Worm (Caenorhabditis elegans): ENCODE results near the gene F48E8.3.

F48E8.3 gene

DNA sequence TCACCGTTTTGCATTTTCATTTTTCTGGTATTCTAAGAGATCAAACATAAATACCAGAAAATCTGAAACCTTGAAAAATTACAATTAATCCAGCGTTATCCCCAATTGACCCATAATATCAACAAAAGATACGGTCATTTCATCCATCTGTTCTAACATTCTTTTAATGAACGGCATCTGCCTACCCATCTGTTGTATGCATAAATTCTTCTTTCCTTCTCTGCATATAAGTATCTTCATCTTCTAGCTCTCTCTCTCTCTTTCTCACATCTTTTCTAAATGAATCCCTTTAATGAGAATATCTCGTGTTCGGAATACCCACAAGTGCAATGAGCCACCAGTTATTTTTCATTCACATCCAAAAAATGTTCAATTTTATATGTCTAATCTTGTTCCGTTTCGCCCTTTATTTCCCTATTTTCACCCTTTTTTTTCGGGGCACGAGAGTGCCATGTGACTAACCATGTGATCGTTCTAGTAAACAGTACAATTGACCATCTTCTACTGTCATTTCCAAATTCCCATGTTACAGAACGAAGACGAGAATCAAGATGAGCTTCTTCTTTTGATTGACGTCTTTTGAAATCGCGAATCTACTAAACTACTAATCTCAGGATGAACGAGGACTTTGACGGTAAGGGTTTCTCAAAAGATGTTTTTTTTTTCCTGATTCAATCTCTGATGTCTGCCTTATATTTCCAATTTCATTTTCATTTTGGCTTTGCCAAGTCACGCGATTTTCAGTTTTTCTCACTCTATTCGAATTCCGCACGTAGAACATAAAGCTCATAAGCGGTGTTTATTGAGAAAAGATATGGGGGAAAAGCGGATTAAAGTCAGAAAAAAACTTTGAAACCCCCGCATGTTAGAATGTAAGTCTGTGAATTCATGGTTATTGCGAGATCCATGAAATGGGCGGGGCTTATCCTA, 40.4 kb downstream of the F48E8.3 start, which contains the start of gene R02F2.1:
Gene R02F2.1, plus strand, starts transcription at position 528 of the 930 bp plus-strand sequence.
- no peak for TF ChIP-seq unc-62 (GFP tag; optimal IDR thresholded peaks at IDR 0.05)

DNA sequence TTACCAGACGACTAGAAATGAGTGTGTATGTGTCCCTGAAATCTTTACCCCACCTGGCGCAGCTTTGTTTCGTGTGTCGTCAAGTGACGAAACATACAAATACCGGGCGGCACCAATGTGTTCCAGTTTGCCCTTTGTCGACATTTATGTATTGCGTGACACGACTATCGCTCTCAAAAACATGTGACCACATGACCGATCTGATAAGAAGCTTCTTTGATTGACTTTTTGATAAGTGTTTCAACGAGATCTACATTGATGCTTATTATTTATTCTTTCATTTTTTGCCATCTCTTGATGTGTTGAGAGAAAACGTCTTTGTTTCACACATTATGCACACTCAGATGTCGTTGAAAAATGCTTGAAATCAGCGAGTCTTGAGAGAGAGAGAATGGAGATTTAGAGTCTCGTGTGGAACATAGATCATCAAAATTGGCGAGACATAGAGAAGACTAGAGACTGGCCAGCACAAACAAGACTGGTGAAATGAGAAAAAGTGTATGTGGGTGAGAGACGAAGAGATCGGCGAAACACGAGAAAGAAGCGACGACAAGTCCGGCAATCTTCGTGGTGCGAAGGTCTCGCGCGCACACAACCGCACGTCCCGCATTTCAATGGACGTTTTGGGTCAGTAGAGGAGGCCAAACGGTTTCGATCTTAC, 41.9 kb downstream of the F48E8.3 start:
- TF ChIP-seq unc-62 (GFP tag; optimal IDR thresholded peaks at IDR 0.05): no peak

ce11 chrIII:5503669-5504068, 42.5 kb downstream of the F48E8.3 start:
- no peak for TF ChIP-seq unc-62 (GFP tag; optimal IDR thresholded peaks at IDR 0.05)

DNA sequence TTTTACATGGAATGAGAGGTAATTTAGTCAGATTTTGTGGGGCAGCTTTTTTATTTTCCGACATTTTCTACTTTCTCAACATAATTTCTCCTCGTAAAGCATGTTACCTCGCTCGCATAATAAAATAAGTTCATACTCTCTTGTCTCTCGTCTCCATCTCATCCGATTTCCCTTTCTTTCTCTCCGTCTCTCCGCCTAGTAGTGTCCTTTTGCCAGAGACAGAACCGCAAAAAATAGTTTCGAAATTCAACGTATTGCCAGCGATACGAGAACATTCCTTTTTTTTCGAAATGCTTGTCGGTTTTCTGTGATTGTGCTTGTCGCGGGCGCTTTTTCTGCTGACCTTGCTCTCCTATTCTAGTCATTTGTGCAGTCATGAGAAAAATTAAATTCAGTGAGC, 43.0 kb downstream of the F48E8.3 start:
- TF ChIP-seq unc-62 (GFP tag; optimal IDR thresholded peaks at IDR 0.05): no peak

ce11 chrIII:5504725-5505473, 43.7 kb downstream of the F48E8.3 start:
- no peak for TF ChIP-seq unc-62 (GFP tag; optimal IDR thresholded peaks at IDR 0.05)

DNA sequence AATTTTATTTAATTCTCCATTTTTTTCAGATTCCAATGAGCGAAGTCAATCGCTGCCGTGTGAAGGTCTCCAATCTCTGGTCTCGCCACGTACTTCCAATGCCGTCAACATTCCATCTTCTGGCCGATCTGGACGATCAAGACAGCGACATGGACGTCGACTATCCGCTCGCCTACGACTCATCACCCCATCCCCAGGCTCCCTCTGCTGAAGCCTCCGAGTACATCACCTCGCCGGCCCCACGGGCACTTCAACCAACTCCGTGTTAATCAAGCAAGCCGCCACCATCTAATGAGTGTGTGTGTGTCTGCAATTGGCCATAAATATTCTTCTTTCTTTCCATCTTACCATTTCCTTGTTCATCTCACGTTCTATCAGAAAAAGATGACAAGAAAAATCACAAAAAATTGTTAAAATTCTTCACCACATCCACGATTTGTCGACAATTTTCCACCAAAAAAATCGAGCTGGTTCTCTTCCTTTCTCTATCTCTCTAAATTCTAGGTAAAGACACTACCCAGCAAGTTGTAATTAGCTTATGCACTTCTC, 44.4 kb downstream of the F48E8.3 start:
- TF ChIP-seq unc-62 (GFP tag; optimal IDR thresholded peaks at IDR 0.05): no peak

- TF ChIP-seq unc-62 (GFP tag; optimal IDR thresholded peaks at IDR 0.05): no peak
Observed at ce11 chrIII:5506023-5506597, 44.9 kb downstream of the F48E8.3 start.

DNA sequence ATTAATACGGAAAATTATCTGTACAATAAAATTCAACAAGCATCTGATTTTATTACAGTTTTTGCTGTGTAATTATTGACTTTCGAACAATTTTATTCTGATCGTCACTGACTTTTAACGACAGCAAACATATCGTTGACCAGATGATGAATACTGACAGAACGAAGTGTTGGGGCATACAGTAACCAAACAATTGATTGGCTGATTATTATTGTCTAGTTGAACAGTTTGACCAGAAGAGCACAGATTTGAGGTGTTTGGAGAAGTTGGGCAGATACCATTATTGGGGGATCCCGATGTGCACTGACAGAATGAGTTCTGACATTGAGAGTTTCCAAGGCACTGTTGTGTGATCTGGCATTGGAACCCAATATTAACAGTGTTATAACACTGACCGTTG, 45.8 kb downstream of the F48E8.3 start:
- no peak for TF ChIP-seq unc-62 (GFP tag; optimal IDR thresholded peaks at IDR 0.05)

DNA sequence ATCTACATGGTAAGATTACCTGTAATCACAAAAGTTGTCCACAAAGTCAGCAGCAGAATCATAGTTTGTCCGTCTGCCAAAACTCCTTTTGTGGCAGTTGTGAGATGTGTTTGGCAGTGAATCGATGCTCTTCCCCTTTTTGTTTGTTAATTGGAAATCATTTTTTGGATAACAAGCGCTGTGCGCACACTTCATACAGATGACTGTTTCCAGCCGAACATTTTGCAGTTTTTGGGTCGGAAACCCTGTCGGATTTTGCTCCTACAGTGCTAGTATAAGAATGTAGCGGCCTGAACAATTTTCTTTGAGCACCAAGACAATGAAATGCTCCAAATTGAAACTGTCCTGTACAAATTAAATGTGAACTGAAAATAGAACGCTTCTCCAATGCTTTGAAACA, 47.5 kb downstream of the F48E8.3 start, which contains the start of gene D1044.7:
Gene D1044.7, minus strand, starts transcription at position 101 of the 400 bp plus-strand sequence.
- no peak for TF ChIP-seq unc-62 (GFP tag; optimal IDR thresholded peaks at IDR 0.05)

DNA sequence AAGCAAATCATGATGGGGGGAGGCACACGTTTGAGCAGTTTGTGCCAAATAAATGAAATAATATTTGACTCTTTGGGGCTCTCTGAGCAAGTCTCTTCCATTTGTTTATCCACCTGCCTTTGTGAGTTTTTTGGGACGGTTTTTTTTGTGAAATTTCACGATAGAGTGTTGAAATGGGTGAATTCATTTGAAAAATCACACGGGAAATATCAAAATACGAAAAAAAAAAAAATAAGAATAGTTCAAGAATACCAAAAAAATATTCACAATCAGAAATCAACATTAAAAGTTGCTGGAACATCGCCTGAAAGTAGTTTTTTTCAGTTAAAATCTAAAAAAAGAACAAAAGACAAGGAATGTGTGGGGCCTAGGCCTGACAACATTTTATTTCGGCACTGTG, 51.3 kb downstream of the F48E8.3 start, which contains the start of gene pqn-25:
Gene pqn-25, minus strand, starts transcription at position 101 of the 400 bp plus-strand sequence.
- no peak for TF ChIP-seq unc-62 (GFP tag; optimal IDR thresholded peaks at IDR 0.05)

Data from whole organism, dauer.